Fruit fly (Drosophila melanogaster): ENCODE results near the gene CG8209.

The CG8209 gene

dm6 chr3L:7960707-7961695, 15.2 kb upstream of the CG8209 start:
- TF ChIP-seq grau (tag; optimal IDR thresholded peaks at IDR 0.05) (peak; percentile 13), Nf-YC (tag; optimal IDR thresholded peaks at IDR 0.05) (peak; percentile 33), CG15514 (GFP tag; optimal IDR thresholded peaks at IDR 0.05) (peak; percentile 20), crp (GFP tag; optimal IDR thresholded peaks at IDR 0.05) (no peak), ERR (GFP tag; optimal IDR thresholded peaks at IDR 0.05) (no peak), repo (GFP tag; optimal IDR thresholded peaks at IDR 0.05) (peak; percentile 12), peb (GFP tag; IDR thresholded peaks at IDR 0.05) (no peak), lab (GFP tag; optimal IDR thresholded peaks at IDR 0.05) (peak; percentile 13), bsh (GFP tag; optimal IDR thresholded peaks at IDR 0.05) (peak in 1 of 2 experiments; percentile 32), sens-2 (GFP tag; IDR thresholded peaks at IDR 0.05) (peak; percentile 28; the same call in 1 of the 2 replicates), Camta (GFP tag; optimal IDR thresholded peaks at IDR 0.05) (peak; percentile 43), kay (GFP tag; optimal IDR thresholded peaks at IDR 0.05) (no peak), CG33557 (GFP tag; optimal IDR thresholded peaks at IDR 0.05) (peak; percentile 52), CG2120 (GFP tag; optimal IDR thresholded peaks at IDR 0.05) (no peak), Sox100B (GFP tag; optimal IDR thresholded peaks at IDR 0.05) (peak; percentile 31), CG12071 (GFP tag; optimal IDR thresholded peaks at IDR 0.05) (peak; percentile 43), so (GFP tag; IDR thresholded peaks at IDR 0.05) (no peak), CG30431 (GFP tag; optimal IDR thresholded peaks at IDR 0.05) (no peak), CG15269 (tag; optimal IDR thresholded peaks at IDR 0.05) (peak; percentile 45), CG17361 (GFP tag; IDR thresholded peaks at IDR 0.05) (0 out of 3 replicates have a peak, but pooled peaks have one; percentile 26), CG7745 (tag; optimal IDR thresholded peaks at IDR 0.05) (no peak), sqz (GFP tag; optimal IDR thresholded peaks at IDR 0.05) (peak; percentile 62), B-H2 (GFP tag; optimal IDR thresholded peaks at IDR 0.05) (peak; percentile 53), sens (GFP tag) (peak; percentile 73), gcm (GFP tag; optimal IDR thresholded peaks at IDR 0.05) (peak; percentile 14), zfh1 (GFP tag; IDR thresholded peaks at IDR 0.05) (peak; percentile 52; the same call in 2 of the 3 replicates), Aef1 (GFP tag; IDR thresholded peaks at IDR 0.05) (no peak), CG1529 (GFP tag; optimal IDR thresholded peaks at IDR 0.05) (peak; percentile 24), Dbx (GFP tag; IDR thresholded peaks at IDR 0.05) (no peak), sim (GFP tag; IDR thresholded peaks at IDR 0.05) (0 out of 2 replicates have a peak, but pooled peaks have one; percentile 45), CG17385 (GFP tag; optimal IDR thresholded peaks at IDR 0.05) (peak; percentile 4), tll (GFP tag; optimal IDR thresholded peaks at IDR 0.05) (no peak), nau (GFP tag; optimal IDR thresholded peaks at IDR 0.05) (peak; percentile 15), da (GFP tag; optimal IDR thresholded peaks at IDR 0.05) (no peak), CG6813 (GFP tag; optimal IDR thresholded peaks at IDR 0.05) (peak; percentile 4), CG15601 (tag; optimal IDR thresholded peaks at IDR 0.05) (peak; percentile 45), corto (GFP tag; optimal IDR thresholded peaks at IDR 0.05) (peak; percentile 55), sug (tag; optimal IDR thresholded peaks at IDR 0.05) (peak; percentile 75), CG2678 (tag; optimal IDR thresholded peaks at IDR 0.05) (peak; percentile 66), CG2875 (GFP tag; optimal IDR thresholded peaks at IDR 0.05) (peak; percentile 13), ci (GFP tag; IDR thresholded peaks at IDR 0.05) (0 out of 3 replicates have a peak, but pooled peaks have one; percentile 22), knrl (GFP tag; IDR thresholded peaks at IDR 0.05; ENCODE audit: partially characterized antibody) (no peak), CG3281 (GFP tag; optimal IDR thresholded peaks at IDR 0.05) (peak; percentile 65), pzg (GFP tag; optimal IDR thresholded peaks at IDR 0.05) (no peak), CG9437 (GFP tag; optimal IDR thresholded peaks at IDR 0.05) (no peak), Xrp1 (GFP tag; IDR thresholded peaks at IDR 0.05) (peak; percentile 64), salm (tag; optimal IDR thresholded peaks at IDR 0.05) (peak; percentile 32)
